Worm (Caenorhabditis elegans) whole organism, late embryonic: ENCODE results near the gene fbxa-24.

Experiments
- Y22D7AL.16 ChIP-seq: sonication (generic microtip); optimal IDR thresholded peaks from 2 replicates; lab custom pipeline; 2016; ENCODE audit warnings: missing genetic modification characterization, missing compliant biosample characterization
- ceh-19 ChIP-seq: fragments of 200-800 bp; sonication (Bioruptor generic); optimal IDR thresholded peaks from 2 replicates; lab custom pipeline; 2018; ENCODE audit warnings: mild to moderate bottlenecking, missing genetic modification characterization, missing compliant biosample characterization
- fax-1 ChIP-seq: sonication (generic microtip); optimal IDR thresholded peaks from 2 replicates; lab custom pipeline; 2016; ENCODE audit warnings: missing genotype, missing genetic modification characterization, missing compliant biosample characterization
- lin-11 ChIP-seq: fragments of 200-800 bp; sonication (Bioruptor generic); optimal IDR thresholded peaks from 2 replicates; lab custom pipeline; 2018; ENCODE audit warnings: mild to moderate bottlenecking, missing genetic modification characterization, missing compliant biosample characterization
- madf-2 ChIP-seq: sonication (generic microtip); optimal IDR thresholded peaks from 2 replicates; lab custom pipeline; 2017; ENCODE audit warnings: missing genetic modification characterization, missing compliant biosample characterization
- nfya-1 ChIP-seq: sonication (generic microtip); optimal IDR thresholded peaks from 2 replicates; lab custom pipeline; 2017; ENCODE audit warnings: missing genetic modification characterization, mild to moderate bottlenecking, missing compliant biosample characterization, antibody characterized with exemption, moderate library complexity
- nhr-232 ChIP-seq: sonication (generic microtip); optimal IDR thresholded peaks from 2 replicates; lab custom pipeline; 2016; ENCODE audit warnings: missing genetic modification characterization, missing compliant biosample characterization
- syd-9 ChIP-seq: sonication (generic microtip); optimal IDR thresholded peaks from 2 replicates; lab custom pipeline; 2016; ENCODE audit warnings: mild to moderate bottlenecking, missing genetic modification characterization, moderate library complexity, missing compliant biosample characterization
- unc-42 ChIP-seq: sonication (generic microtip); optimal IDR thresholded peaks from 2 replicates; lab custom pipeline; 2016; ENCODE audit warnings: missing genotype, missing genetic modification characterization, missing compliant biosample characterization

Gene fbxa-24

DNA sequence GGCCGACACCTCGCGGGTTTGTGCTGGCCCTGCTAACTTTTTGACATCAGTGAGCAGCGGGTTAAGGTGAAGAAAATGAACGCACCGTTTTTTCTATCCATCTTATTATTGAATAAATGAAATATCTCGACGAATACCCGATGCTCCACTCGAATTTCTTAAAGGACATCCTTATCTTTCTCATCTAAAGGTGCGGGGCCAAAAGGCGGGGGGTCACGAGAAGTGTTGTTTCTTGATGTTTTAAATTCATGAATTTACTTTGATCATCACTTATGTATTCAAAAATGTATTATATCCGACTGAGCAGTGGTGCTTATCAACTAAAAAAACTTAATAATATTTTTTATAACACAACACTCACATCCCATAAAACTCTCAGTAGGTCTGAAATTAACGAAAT lies 48.3 kb downstream of the fbxa-24 start, which contains the start of gene nhr-261:
TSS of gene nhr-261 (minus strand) at position 101 of the 400 bp plus-strand sequence.
- TF ChIP-seq lin-11 (tag; lab: Kevin White, UChicago) = no peak
- no peak for TF ChIP-seq nfya-1 (tag; lab: Kevin White, UChicago)
- TF ChIP-seq unc-42 = no peak
- TF ChIP-seq nhr-232 (tag; lab: Kevin White, UChicago) = no peak
- no peak for TF ChIP-seq madf-2 (tag; lab: Kevin White, UChicago)
- TF ChIP-seq fax-1 = no peak
- TF ChIP-seq syd-9 (tag; lab: Kevin White, UChicago) = no peak
- TF ChIP-seq ceh-19 (GFP tag; lab: Kevin White, UChicago) = no peak
- no peak for TF ChIP-seq Y22D7AL.16 (tag; lab: Kevin White, UChicago)
